Worm (Caenorhabditis elegans): ENCODE measurements around the gene W07A12.8.

ce11 chrII:9130339-9130738 is 35.3 kb downstream of the W07A12.8 start:
- TF ChIP-seq nhr-2 (tag; optimal IDR thresholded peaks at IDR 0.05) (no peak), lin-13 (tag; optimal IDR thresholded peaks at IDR 0.05) (no peak), ces-1 (GFP tag; optimal IDR thresholded peaks at IDR 0.05) (no peak), elt-1 (tag; optimal IDR thresholded peaks at IDR 0.05; ENCODE audit: borderline replicate concordance, insufficient read depth) (no peak), ztf-11 (tag; optimal IDR thresholded peaks at IDR 0.05) (no peak), pha-4 (tag; optimal IDR thresholded peaks at IDR 0.05) (no peak), mab-5 (tag; optimal IDR thresholded peaks at IDR 0.05) (no peak), sptf-1 (tag; optimal IDR thresholded peaks at IDR 0.05) (no peak)

Data from whole organism, mixed stage, embryonic.